Worm (Caenorhabditis elegans) whole organism, L4 larva: ENCODE data around the gene T05C3.2.

Experiments used
- ZK546.5 ChIP-seq, 2 experiments: sonication (generic microtip); optimal IDR thresholded peaks; 2 replicates each; lab custom pipeline; 2017; ENCODE audit warnings: missing biosample characterization in 2 of 2, missing genetic modification characterization in 2 of 2
- ceh-44 ChIP-seq: fragments of 200-800 bp; sonication (Bioruptor generic); IDR thresholded peaks from 2 replicates; pipeline ENCODE4 v1.3.6; 2022; ENCODE audit warnings: missing genetic modification reagents, missing genetic modification characterization, missing compliant biosample characterization
- ceh-82 ChIP-seq: sonication (generic microtip); optimal IDR thresholded peaks from 2 replicates; lab custom pipeline; 2017; ENCODE audit warnings: missing biosample characterization, missing genetic modification characterization
- ces-1 ChIP-seq: fragments of 150-350 bp; sonication (generic microtip); optimal IDR thresholded peaks from 4 replicates; lab custom pipeline; 2014; ENCODE audit warnings: missing biosample characterization, missing genetic modification reagents, missing genetic modification characterization
- cey-2 ChIP-seq: sonication (generic microtip); optimal IDR thresholded peaks from 3 replicates; lab custom pipeline; 2017; ENCODE audit warnings: missing genetic modification characterization, mild to moderate bottlenecking, missing compliant biosample characterization, antibody characterized with exemption, borderline replicate concordance; ENCODE audit not compliant: insufficient read depth
- daf-8 ChIP-seq: fragments of 200-800 bp; sonication (Bioruptor generic); IDR thresholded peaks from 2 replicates; pipeline ENCODE4 v1.3.6; 2022; ENCODE audit warnings: missing genetic modification characterization, missing compliant biosample characterization
- fos-1 ChIP-seq: fragments of 150-350 bp; optimal IDR thresholded peaks from 2 replicates; lab custom pipeline; 2014; ENCODE audit warnings: missing biosample characterization, missing genetic modification characterization
- jun-1 ChIP-seq: fragments of 150-350 bp; optimal IDR thresholded peaks from 2 replicates; lab custom pipeline; 2014; ENCODE audit warnings: missing biosample characterization, missing genetic modification reagents, missing genetic modification characterization
- mxl-2 ChIP-seq: fragments of 200-800 bp; sonication (Bioruptor generic); conservative IDR thresholded peaks from 2 replicates; pipeline ENCODE4 v1.3.6; 2022; ENCODE audit warnings: missing genetic modification reagents, missing genetic modification characterization, missing compliant biosample characterization
- nhr-11 ChIP-seq: fragments of 150-350 bp; optimal IDR thresholded peaks from 2 replicates; lab custom pipeline; 2014; ENCODE audit warnings: missing biosample characterization, missing genetic modification characterization
- unc-39 ChIP-seq: sonication (generic microtip); optimal IDR thresholded peaks from 2 replicates; lab custom pipeline; 2017; ENCODE audit warnings: missing biosample characterization, missing genetic modification characterization
- zag-1 ChIP-seq: fragments of 150-350 bp; optimal IDR thresholded peaks from 2 replicates; lab custom pipeline; 2014; ENCODE audit warnings: missing biosample characterization, missing genetic modification characterization

- TF ChIP-seq ceh-44 (GFP tag; lab: Robert Waterston, UW) (no peak), mxl-2 (GFP tag; lab: Robert Waterston, UW) (no peak), jun-1 (tag; lab: Kevin White, UChicago) (no peak), ZK546.5 (tag; optimal IDR thresholded peaks at IDR 0.05; lab: Kevin White, UChicago) (no peak), ces-1 (GFP tag; lab: Kevin White, UChicago) (no peak), unc-39 (no peak), nhr-11 (no peak), zag-1 (no peak), ceh-82 (tag; lab: Kevin White, UChicago) (no peak), fos-1 (no peak), daf-8 (GFP tag; lab: Robert Waterston, UW) (no peak), cey-2 (no peak)
Measured at ce11 chrV:5523260-5523659, 29.7 kb downstream of the T05C3.2 start.
